Worm (Caenorhabditis elegans): Measurements from ENCODE around the gene C18D11.10.

C18D11.10 gene

DNA sequence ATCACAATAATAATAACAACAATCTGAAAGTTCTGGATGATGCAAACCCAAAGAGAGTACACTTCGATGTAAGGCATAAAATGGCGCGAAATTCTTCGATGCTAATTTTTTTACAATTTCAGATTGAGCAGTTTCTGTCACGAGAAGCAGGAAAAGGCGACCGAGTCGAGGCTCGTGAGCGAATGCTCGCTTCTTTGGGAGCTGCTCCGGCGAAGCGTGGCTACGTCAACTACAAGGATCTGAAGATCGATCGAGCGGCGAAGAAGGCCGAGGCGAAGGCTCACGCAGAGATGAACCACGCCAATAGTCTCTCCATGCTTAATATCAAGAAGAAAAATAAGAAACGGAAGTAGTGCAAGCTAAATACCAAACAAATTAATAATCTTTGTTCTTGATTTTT is 16.6 kb downstream of the C18D11.10 start:
- no peak for TF ChIP-seq aha-1 (tag; optimal IDR thresholded peaks at IDR 0.05)
- TF ChIP-seq nhr-76 (tag; optimal IDR thresholded peaks at IDR 0.05) = no peak
- TF ChIP-seq C04F5.9 (tag; optimal IDR thresholded peaks at IDR 0.05) = no peak
- no peak for TF ChIP-seq unc-30 (tag; optimal IDR thresholded peaks at IDR 0.05)
- no peak for TF ChIP-seq sox-4 (tag; optimal IDR thresholded peaks at IDR 0.05)
- no peak for TF ChIP-seq skn-1 (tag; optimal IDR thresholded peaks at IDR 0.05)
- no peak for TF ChIP-seq elt-2 (tag; optimal IDR thresholded peaks at IDR 0.05)
- TF ChIP-seq nhr-237 (tag; optimal IDR thresholded peaks at IDR 0.05) = no peak
- no peak for TF ChIP-seq lin-13 (GFP tag; optimal IDR thresholded peaks at IDR 0.05)

DNA sequence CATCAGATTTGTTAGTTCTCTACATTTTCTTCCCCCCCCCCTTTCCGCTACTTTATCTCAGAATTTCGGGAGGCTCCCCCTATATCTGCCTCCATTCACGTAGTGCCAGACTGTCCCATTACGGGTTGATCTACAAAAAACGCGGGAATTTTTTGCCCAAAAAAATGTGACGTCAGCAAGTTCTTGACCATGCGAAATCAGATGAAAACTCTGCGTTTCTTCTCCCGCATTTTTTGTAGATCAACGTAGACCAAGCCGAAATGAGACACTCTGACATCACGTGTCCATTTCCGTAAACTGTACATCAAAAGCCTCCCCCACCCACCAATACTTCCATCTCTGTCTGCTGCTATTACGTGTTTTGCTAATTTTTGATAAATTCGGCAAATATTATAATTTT is 17.1 kb downstream of the C18D11.10 start:
- TF ChIP-seq mab-9 (GFP tag; IDR thresholded peaks at IDR 0.05) (no peak), dsc-1 (tag; optimal IDR thresholded peaks at IDR 0.05) (no peak), hpl-2 (GFP tag; optimal IDR thresholded peaks at IDR 0.05) (no peak), nhr-76 (tag; optimal IDR thresholded peaks at IDR 0.05) (no peak), efl-3 (GFP tag; optimal IDR thresholded peaks at IDR 0.05) (no peak), skn-1 (tag; optimal IDR thresholded peaks at IDR 0.05) (no peak), aha-1 (tag; optimal IDR thresholded peaks at IDR 0.05) (no peak), lin-39 (tag; optimal IDR thresholded peaks at IDR 0.05) (no peak), ceh-63 (GFP tag; optimal IDR thresholded peaks at IDR 0.05) (no peak), lin-35 (GFP tag; optimal IDR thresholded peaks at IDR 0.05) (no peak), fkh-8 (tag; optimal IDR thresholded peaks at IDR 0.05) (no peak), efl-1 (optimal IDR thresholded peaks at IDR 0.05) (no peak), efl-1 (GFP tag; optimal IDR thresholded peaks at IDR 0.05 in 1 of 2) (no peak), isw-1 (GFP tag; IDR thresholded peaks at IDR 0.05) (no peak), grh-1 (GFP tag; IDR thresholded peaks at IDR 0.05) (no peak), rnt-1 (tag; optimal IDR thresholded peaks at IDR 0.05) (no peak), snu-23 (GFP tag; optimal IDR thresholded peaks at IDR 0.05) (no peak), egl-27 (tag; optimal IDR thresholded peaks at IDR 0.05) (no peak), nhr-20 (tag; optimal IDR thresholded peaks at IDR 0.05) (no peak), nhr-11 (tag; optimal IDR thresholded peaks at IDR 0.05) (no peak)

DNA sequence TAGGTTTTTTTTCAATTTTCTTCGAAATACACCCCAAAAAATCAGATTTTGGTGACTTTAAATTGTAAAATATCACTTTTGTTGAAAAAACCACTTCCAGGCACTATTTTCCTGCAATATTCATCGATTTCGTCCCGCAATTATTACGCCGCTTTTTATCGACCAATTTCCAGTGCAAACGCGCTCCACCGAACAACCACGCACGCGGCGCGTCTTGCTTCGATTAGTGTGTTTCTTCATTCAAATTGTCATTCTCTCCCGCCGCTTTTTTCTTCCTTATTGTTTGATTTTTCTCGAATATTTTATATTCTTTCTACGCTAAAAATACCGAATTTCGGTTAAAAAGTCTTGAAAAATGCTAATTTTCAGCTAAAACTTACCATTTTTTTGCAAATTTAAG is 18.1 kb downstream of the C18D11.10 start:
- peak in 1 of 6 experiments; percentile 24 for TF ChIP-seq elt-3 (tag; optimal IDR thresholded peaks at IDR 0.05)
- no peak for TF ChIP-seq alr-1 (tag; optimal IDR thresholded peaks at IDR 0.05; ENCODE audit: borderline replicate concordance)
- TF ChIP-seq ztf-11 (tag; optimal IDR thresholded peaks at IDR 0.05) = no peak
- peak; percentile 40 for TF ChIP-seq lin-13 (GFP tag; optimal IDR thresholded peaks at IDR 0.05)
- TF ChIP-seq zag-1 (tag; optimal IDR thresholded peaks at IDR 0.05) = no peak
- TF ChIP-seq zip-4 (GFP tag; optimal IDR thresholded peaks at IDR 0.05) = no peak
- no peak for TF ChIP-seq pag-3 (tag; optimal IDR thresholded peaks at IDR 0.05; ENCODE audit: borderline replicate concordance, insufficient read depth)
- TF ChIP-seq pqm-1 (tag; optimal IDR thresholded peaks at IDR 0.05) = no peak
- no peak for TF ChIP-seq egl-27 (tag; optimal IDR thresholded peaks at IDR 0.05)
- no peak for TF ChIP-seq C04F5.9 (tag; optimal IDR thresholded peaks at IDR 0.05)
- TF ChIP-seq rnt-1 (tag; optimal IDR thresholded peaks at IDR 0.05) = peak; percentile 52
- no peak for TF ChIP-seq sptf-1 (tag; optimal IDR thresholded peaks at IDR 0.05)
- peak; percentile 61 to 90 for TF ChIP-seq lsy-2 (tag; optimal IDR thresholded peaks at IDR 0.05)
- TF ChIP-seq unc-98 (GFP tag; IDR thresholded peaks at IDR 0.05) = no peak; the same call in 1 of the 2 replicates
- TF ChIP-seq C16A3.4 (tag; optimal IDR thresholded peaks at IDR 0.05) = peak; percentile 82
- peak; percentile 75 for TF ChIP-seq fkh-8 (tag; optimal IDR thresholded peaks at IDR 0.05)
- TF ChIP-seq fkh-4 (tag; optimal IDR thresholded peaks at IDR 0.05; ENCODE audit: borderline replicate concordance) = no peak
- no peak for TF ChIP-seq fkh-10 (GFP tag; optimal IDR thresholded peaks at IDR 0.05)
- no peak for TF ChIP-seq jun-1 (tag; optimal IDR thresholded peaks at IDR 0.05)
- no peak for TF ChIP-seq nhr-12 (tag; optimal IDR thresholded peaks at IDR 0.05)
- TF ChIP-seq nhr-77 (tag; optimal IDR thresholded peaks at IDR 0.05) = peak; percentile 47
- TF ChIP-seq vab-15 (tag; optimal IDR thresholded peaks at IDR 0.05) = peak; percentile 72
- TF ChIP-seq tbx-2 (tag; optimal IDR thresholded peaks at IDR 0.05) = peak; percentile 64
- peak; percentile 16 for TF ChIP-seq nhr-90 (tag; optimal IDR thresholded peaks at IDR 0.05; ENCODE audit: poor library complexity)
- peak; percentile 27 to 85 (median 32) for TF ChIP-seq ceh-82 (tag; optimal IDR thresholded peaks at IDR 0.05)
- no peak for TF ChIP-seq aly-2 (tag; optimal IDR thresholded peaks at IDR 0.05)
- TF ChIP-seq dpl-1 (GFP tag; optimal IDR thresholded peaks at IDR 0.05) = peak; percentile 33 to 76 (median 58)
- TF ChIP-seq snu-23 (GFP tag; optimal IDR thresholded peaks at IDR 0.05) = peak; percentile 58
- peak in 1 of 2 experiments; percentile 88 for TF ChIP-seq mdl-1 (tag; optimal IDR thresholded peaks at IDR 0.05)
- TF ChIP-seq nhr-76 (tag; optimal IDR thresholded peaks at IDR 0.05) = no peak
